Worm (Caenorhabditis elegans): ENCODE data around the gene baf-1.
A peak's percentile ranks its signal among the peaks of the same experiment; 100 is the strongest.

baf-1 gene

DNA sequence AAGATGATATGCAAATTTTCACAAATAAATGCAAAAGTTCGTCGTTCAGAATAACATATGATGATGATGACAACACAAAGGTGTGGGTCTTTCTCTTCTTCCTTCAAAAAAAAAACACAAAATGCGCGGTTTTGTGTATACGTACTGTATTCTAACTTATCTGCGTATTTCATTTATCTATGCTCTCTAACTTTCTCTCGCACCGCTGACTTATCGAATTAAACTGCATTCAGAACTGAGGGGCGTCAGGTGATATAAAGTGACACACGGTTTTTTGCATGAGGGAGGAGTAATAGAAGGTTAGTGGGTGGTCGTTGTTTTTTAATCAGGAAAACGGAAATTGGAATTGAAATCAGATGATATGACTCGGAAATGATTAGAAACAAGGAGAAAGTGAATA, 33.0 kb downstream of the baf-1 start, which contains the start of gene sod-4:
TSS of gene sod-4 (minus strand) at position 109 of the 400 bp plus-strand sequence.
- peak; percentile 84 for TF ChIP-seq blmp-1 (tag; optimal IDR thresholded peaks at IDR 0.05)
- no peak for TF ChIP-seq vab-15 (tag; optimal IDR thresholded peaks at IDR 0.05)
- peak; percentile 85 for TF ChIP-seq nhr-85 (tag)
- no peak for TF ChIP-seq swsn-7 (tag; optimal IDR thresholded peaks at IDR 0.05)
- peak; percentile 2 for TF ChIP-seq pag-3 (tag; optimal IDR thresholded peaks at IDR 0.05; ENCODE audit: borderline replicate concordance, insufficient read depth)
- peak; percentile 64 for TF ChIP-seq nhr-20 (tag; optimal IDR thresholded peaks at IDR 0.05)
- TF ChIP-seq unc-30 (tag; optimal IDR thresholded peaks at IDR 0.05): no peak
- TF ChIP-seq nhr-90 (tag; optimal IDR thresholded peaks at IDR 0.05; ENCODE audit: poor library complexity): peak; percentile 42
- TF ChIP-seq ceh-90 (tag; optimal IDR thresholded peaks at IDR 0.05): no peak
- peak; percentile 22; the same call in 1 of the 2 replicates for TF ChIP-seq nhr-19 (GFP tag; conservative IDR thresholded peaks at IDR 0.05)
- TF ChIP-seq dsc-1 (tag; optimal IDR thresholded peaks at IDR 0.05): no peak
- TF ChIP-seq dpl-1 (GFP tag; optimal IDR thresholded peaks at IDR 0.05): peak in 2 of 3 experiments; percentile 17 to 36
- TF ChIP-seq lin-13 (GFP tag; optimal IDR thresholded peaks at IDR 0.05): peak; percentile 13
- peak in 1 of 2 experiments; percentile 6 for TF ChIP-seq efl-1 (optimal IDR thresholded peaks at IDR 0.05)
- TF ChIP-seq efl-1 (GFP tag; optimal IDR thresholded peaks at IDR 0.05 in 1 of 2): peak in 1 of 2 experiments; percentile 86
- TF ChIP-seq hlh-17 (GFP tag; optimal IDR thresholded peaks at IDR 0.05; ENCODE audit: borderline replicate concordance): no peak
- no peak for TF ChIP-seq tlp-1 (tag; optimal IDR thresholded peaks at IDR 0.05)
- TF ChIP-seq unc-98 (GFP tag; IDR thresholded peaks at IDR 0.05): no peak
- no peak for TF ChIP-seq aha-1 (tag; optimal IDR thresholded peaks at IDR 0.05)
- TF ChIP-seq skn-1 (tag; optimal IDR thresholded peaks at IDR 0.05): peak; percentile 25
- TF ChIP-seq mdl-1 (tag; optimal IDR thresholded peaks at IDR 0.05): peak in 1 of 2 experiments; percentile 47
- TF ChIP-seq lsy-2 (tag; optimal IDR thresholded peaks at IDR 0.05): peak in 1 of 2 experiments; percentile 57
- no peak for TF ChIP-seq C34B4.2 (tag; optimal IDR thresholded peaks at IDR 0.05)
- TF ChIP-seq elt-3 (tag; optimal IDR thresholded peaks at IDR 0.05): peak in 2 of 6 experiments; percentile 33 to 90
- no peak for TF ChIP-seq ets-5 (GFP tag; IDR thresholded peaks at IDR 0.05)
- TF ChIP-seq ceh-82 (tag; optimal IDR thresholded peaks at IDR 0.05): no peak
- no peak for TF ChIP-seq nhr-77 (tag; optimal IDR thresholded peaks at IDR 0.05)
- TF ChIP-seq sox-4 (tag; optimal IDR thresholded peaks at IDR 0.05): no peak
- TF ChIP-seq fkh-8 (tag; optimal IDR thresholded peaks at IDR 0.05): no peak
- peak; percentile 83 for TF ChIP-seq lin-14 (GFP tag; optimal IDR thresholded peaks at IDR 0.05)
- TF ChIP-seq tbx-2 (tag; optimal IDR thresholded peaks at IDR 0.05): peak; percentile 25
- no peak for TF ChIP-seq alr-1 (tag; optimal IDR thresholded peaks at IDR 0.05; ENCODE audit: borderline replicate concordance)
- no peak for TF ChIP-seq efl-3 (GFP tag; optimal IDR thresholded peaks at IDR 0.05)
- TF ChIP-seq nhr-71 (tag; optimal IDR thresholded peaks at IDR 0.05): peak; percentile 64
- no peak for TF ChIP-seq hlh-4 (tag; optimal IDR thresholded peaks at IDR 0.05)
- peak in 1 of 2 experiments; percentile 77 for TF ChIP-seq lin-35 (GFP tag; optimal IDR thresholded peaks at IDR 0.05)
- no peak for TF ChIP-seq ztf-11 (tag; optimal IDR thresholded peaks at IDR 0.05)
- no peak for TF ChIP-seq nhr-84 (tag; optimal IDR thresholded peaks at IDR 0.05)
- peak; percentile 6 for TF ChIP-seq lir-3 (tag; optimal IDR thresholded peaks at IDR 0.05; ENCODE audit: poor library complexity)
- no peak for TF ChIP-seq pqm-1 (tag; optimal IDR thresholded peaks at IDR 0.05)
- TF ChIP-seq snu-23 (GFP tag; optimal IDR thresholded peaks at IDR 0.05): peak; percentile 71
- no peak for TF ChIP-seq ceh-88 (GFP tag; IDR thresholded peaks at IDR 0.05)
- peak; percentile 63 for TF ChIP-seq mep-1 (tag; optimal IDR thresholded peaks at IDR 0.05)
- TF ChIP-seq nhr-47 (tag; optimal IDR thresholded peaks at IDR 0.05): peak; percentile 16
- no peak for TF ChIP-seq lin-15B (tag; optimal IDR thresholded peaks at IDR 0.05)
- TF ChIP-seq nhr-28 (tag; optimal IDR thresholded peaks at IDR 0.05): no peak

Data from whole organism, L1 larva.